Fruit fly (Drosophila melanogaster) whole organism, pupa: Measurements from ENCODE around the gene CG42322.

Experiments
- CG10348 ChIP-seq: fragments of 200-800 bp; sonication (Bioruptor generic); IDR thresholded peaks from 2 replicates; pipeline ENCODE4 v1.3.6; 2022; ENCODE audit warnings: missing biosample characterization, missing genetic modification characterization
- rn ChIP-seq: fragments of 200-800 bp; sonication (Bioruptor generic); IDR thresholded peaks from 2 replicates; pipeline ENCODE4 v1.3.6; 2022; ENCODE audit warnings: missing biosample characterization, missing genetic modification characterization

- TF ChIP-seq rn (GFP tag; lab: Robert Waterston, UW), result no peak
- TF ChIP-seq CG10348 (GFP tag; lab: Robert Waterston, UW), result no peak
These were observed at the start of gene CG42322 for dm6 chr3R:20739971-20740370.
